Fruit fly (Drosophila melanogaster) whole organism, embryonic: Measurements from ENCODE around the gene Ir87a.

Source experiments
- Awh ChIP-seq: fragments of 200-800 bp; sonication (Bioruptor generic); IDR thresholded peaks from 2 replicates; pipeline ENCODE4, ENCODE4 v1.3.6; 2022; ENCODE audit warnings: missing biosample characterization, missing genetic modification characterization
- Bgb ChIP-seq: fragments of 200-800 bp; sonication (Bioruptor generic); IDR thresholded peaks from 2 replicates; pipeline ENCODE4 v1.3.6; 2022; ENCODE audit warnings: missing biosample characterization, missing genetic modification characterization; ENCODE audit not compliant: partially characterized antibody
- Bteb2 ChIP-seq: fragments of 200-800 bp; sonication (Bioruptor generic); optimal IDR thresholded peaks from 2 replicates; lab custom pipeline; 2016; ENCODE audit warnings: missing biosample characterization, missing genetic modification characterization
- C15 ChIP-seq: fragments of 200-800 bp; sonication (Bioruptor generic); IDR thresholded peaks from 3 replicates; pipeline ENCODE4 v1.3.6; 2022; ENCODE audit warnings: missing biosample characterization, missing genetic modification characterization
- CG10366 ChIP-seq: fragments of 200-800 bp; sonication (Bioruptor generic); IDR thresholded peaks from 2 replicates; pipeline ENCODE4 v1.3.6; 2022; ENCODE audit warnings: missing biosample characterization, missing genetic modification characterization
- CG11085 ChIP-seq: fragments of 200-800 bp; sonication (Bioruptor generic); IDR thresholded peaks from 2 replicates; pipeline ENCODE4 v1.3.6; 2022; ENCODE audit warnings: missing biosample characterization, missing genetic modification characterization
- CG11695 ChIP-seq: fragments of 200-800 bp; sonication (Bioruptor generic); IDR thresholded peaks from 3 replicates; pipeline ENCODE4 v1.3.6; 2022; ENCODE audit warnings: missing biosample characterization, missing genetic modification characterization
- CG12659 ChIP-seq: fragments of 200-800 bp; sonication (Bioruptor generic); optimal IDR thresholded peaks from 3 replicates; lab custom pipeline; 2017; ENCODE audit warnings: mild to moderate bottlenecking, missing biosample characterization, missing genetic modification reagents, missing genetic modification characterization
- CG15073 ChIP-seq: fragments of 200-800 bp; sonication (Bioruptor generic); optimal IDR thresholded peaks from 2 replicates; lab custom pipeline; 2016; ENCODE audit warnings: missing biosample characterization, missing genetic modification characterization
- CG1602 ChIP-seq: fragments of 200-800 bp; sonication (Bioruptor generic); optimal IDR thresholded peaks from 3 replicates; lab custom pipeline; 2016; ENCODE audit warnings: missing biosample characterization, missing genetic modification characterization
- CG17568 ChIP-seq: fragments of 200-800 bp; sonication (Bioruptor generic); optimal IDR thresholded peaks from 2 replicates; lab custom pipeline; 2018; ENCODE audit warnings: missing biosample characterization, mild to moderate bottlenecking, missing genetic modification characterization, moderate library complexity
- CG17829 ChIP-seq: fragments of 200-800 bp; optimal IDR thresholded peaks from 2 replicates; lab custom pipeline; 2019; ENCODE audit warnings: missing biosample characterization, mild to moderate bottlenecking, missing genetic modification characterization, moderate library complexity
- CG2129 ChIP-seq: fragments of 200-800 bp; sonication (Bioruptor generic); IDR thresholded peaks from 2 replicates; pipeline ENCODE4 v1.3.6; 2022; ENCODE audit warnings: missing biosample characterization, missing genetic modification characterization; ENCODE audit not compliant: partially characterized antibody
- CG2875 ChIP-seq: fragments of 200-800 bp; sonication (Bioruptor generic); optimal IDR thresholded peaks from 2 replicates; lab custom pipeline; 2017; ENCODE audit warnings: missing biosample characterization, mild to moderate bottlenecking, missing genetic modification characterization, missing genetic modification reagents
- CG3163 ChIP-seq: fragments of 200-800 bp; sonication (Bioruptor generic); optimal IDR thresholded peaks from 3 replicates; lab custom pipeline; 2016; ENCODE audit warnings: missing biosample characterization, missing genetic modification characterization
- CG4328 ChIP-seq: fragments of 200-800 bp; sonication (Bioruptor generic); optimal IDR thresholded peaks from 3 replicates; lab custom pipeline; 2017; ENCODE audit warnings: missing biosample characterization, missing genetic modification reagents, missing genetic modification characterization
- CG5953 ChIP-seq: fragments of 200-800 bp; sonication (Bioruptor generic); IDR thresholded peaks from 2 replicates; pipeline ENCODE4 v1.3.6; 2022; ENCODE audit warnings: missing biosample characterization, missing genetic modification characterization
- CG6765 ChIP-seq: fragments of 200-800 bp; sonication (Bioruptor generic); optimal IDR thresholded peaks from 3 replicates; lab custom pipeline; 2017; ENCODE audit warnings: missing biosample characterization, mild to moderate bottlenecking, missing genetic modification characterization
- CrebB ChIP-seq: fragments of 200-800 bp; sonication (Bioruptor generic); optimal IDR thresholded peaks from 3 replicates; lab custom pipeline; 2018; ENCODE audit warnings: missing biosample characterization, mild to moderate bottlenecking, missing genetic modification characterization
- Doc3 ChIP-seq: fragments of 200-800 bp; sonication (Bioruptor generic); IDR thresholded peaks from 3 replicates; pipeline ENCODE4 v1.3.6; 2022; ENCODE audit warnings: missing biosample characterization, missing genetic modification characterization; ENCODE audit not compliant: partially characterized antibody
- ERR ChIP-seq: fragments of 200-800 bp; sonication (Bioruptor generic); optimal IDR thresholded peaks from 2 replicates; lab custom pipeline; 2016; ENCODE audit warnings: missing biosample characterization, missing genetic modification characterization
- H15 ChIP-seq: fragments of 200-800 bp; sonication (Bioruptor generic); IDR thresholded peaks from 3 replicates; pipeline ENCODE4 v1.3.6; 2022; ENCODE audit warnings: missing biosample characterization, missing genetic modification characterization
- HLH3B ChIP-seq: fragments of 200-800 bp; sonication (Bioruptor generic); IDR thresholded peaks from 2 replicates; pipeline ENCODE4 v1.3.6; 2022; ENCODE audit warnings: missing biosample characterization, missing genetic modification characterization
- Hr78 ChIP-seq, 2 experiments: fragments of 200-800 bp in 1 of 2; fragments of >200 bp in 1 of 2; sonication (Bioruptor generic) in 1 of 2; optimal IDR thresholded peaks; 2 replicates each; lab custom pipeline; 2017 to 2019; ENCODE audit warnings: missing biosample characterization in 2 of 2, missing genetic modification characterization in 2 of 2, mild to moderate bottlenecking in 1 of 2, moderate library complexity in 1 of 2
- NFAT ChIP-seq: fragments of 200-800 bp; sonication (Bioruptor generic); IDR thresholded peaks from 2 replicates; pipeline ENCODE4 v1.3.6; 2022; ENCODE audit warnings: missing biosample characterization, missing genetic modification characterization
- NK7.1 ChIP-seq: fragments of 200-800 bp; sonication (Bioruptor generic); optimal IDR thresholded peaks from 3 replicates; lab custom pipeline; 2016; ENCODE audit warnings: missing biosample characterization, missing genetic modification characterization
- Nf-YB ChIP-seq: fragments of 200-800 bp; sonication (Bioruptor generic); optimal IDR thresholded peaks from 3 replicates; lab custom pipeline; 2019; ENCODE audit warnings: missing biosample characterization, mild to moderate bottlenecking, missing genetic modification characterization, moderate library complexity
- Opbp ChIP-seq: fragments of 200-800 bp; sonication (Bioruptor generic); IDR thresholded peaks from 3 replicates; pipeline ENCODE4 v1.3.6; 2022; ENCODE audit warnings: missing biosample characterization, missing genetic modification characterization; ENCODE audit not compliant: partially characterized antibody
- Side ChIP-seq: fragments of 200-800 bp; sonication (Bioruptor generic); optimal IDR thresholded peaks from 2 replicates; lab custom pipeline; 2016; ENCODE audit warnings: missing biosample characterization, missing genetic modification characterization
- al ChIP-seq: fragments of 200-800 bp; sonication (Bioruptor generic); IDR thresholded peaks from 2 replicates; pipeline ENCODE4 v1.3.6; 2022; ENCODE audit warnings: missing biosample characterization, missing genetic modification characterization
- aop ChIP-seq: fragments of 200-800 bp; sonication (Bioruptor generic); IDR thresholded peaks from 2 replicates; pipeline ENCODE4 v1.3.6; 2022; ENCODE audit warnings: missing biosample characterization, missing genetic modification characterization
- az2 ChIP-seq: fragments of 200-800 bp; sonication (Bioruptor generic); optimal IDR thresholded peaks from 3 replicates; lab custom pipeline; 2016; ENCODE audit warnings: missing biosample characterization, missing genetic modification characterization
- bcd ChIP-seq: fragments of 200-800 bp; sonication (Bioruptor generic); optimal IDR thresholded peaks from 2 replicates; lab custom pipeline; 2017; ENCODE audit warnings: missing biosample characterization, mild to moderate bottlenecking, missing genetic modification characterization
- croc ChIP-seq: fragments of 200-800 bp; sonication (Bioruptor generic); conservative IDR thresholded peaks from 3 replicates; pipeline ENCODE4 v1.3.6; 2022; ENCODE audit warnings: missing biosample characterization, missing genetic modification characterization
- gcm2 ChIP-seq: fragments of 200-800 bp; sonication (Bioruptor generic); optimal IDR thresholded peaks from 2 replicates; lab custom pipeline; 2016; ENCODE audit warnings: missing biosample characterization, missing genetic modification characterization
- grau ChIP-seq: fragments of 200-800 bp; optimal IDR thresholded peaks from 3 replicates; lab custom pipeline; 2019; ENCODE audit warnings: missing biosample characterization, mild to moderate bottlenecking, missing genetic modification characterization, moderate library complexity
- grn ChIP-seq: fragments of 200-800 bp; sonication (Bioruptor generic); optimal IDR thresholded peaks from 3 replicates; lab custom pipeline; 2017; ENCODE audit warnings: missing biosample characterization, missing genetic modification characterization
- jigr1 ChIP-seq: fragments of 200-800 bp; sonication (Bioruptor generic); IDR thresholded peaks from 3 replicates; pipeline ENCODE4 v1.3.6; 2022; ENCODE audit warnings: missing biosample characterization, missing genetic modification characterization
- kah ChIP-seq: fragments of 200-800 bp; sonication (Bioruptor generic); optimal IDR thresholded peaks from 2 replicates; lab custom pipeline; 2018; ENCODE audit warnings: missing biosample characterization, mild to moderate bottlenecking, missing genetic modification characterization
- kni ChIP-seq: fragments of 200-800 bp; sonication (Bioruptor generic); optimal IDR thresholded peaks from 3 replicates; lab custom pipeline; 2017; ENCODE audit warnings: mild to moderate bottlenecking, missing biosample characterization, missing genetic modification reagents, missing genetic modification characterization
- lov ChIP-seq, 2 experiments: fragments of 200-800 bp in 1 of 2; fragments of >200 bp in 1 of 2; sonication (Bioruptor generic) in 1 of 2; IDR thresholded peaks in 1 of 2; optimal IDR thresholded peaks in 1 of 2; 2 replicates in 1 of 2; 3 replicates in 1 of 2; pipeline versions ENCODE4 v1.3.6 to Lab custom; 2017 to 2022; ENCODE audit warnings: missing biosample characterization in 1 of 2, missing genetic modification characterization in 1 of 2
- nerfin-2 ChIP-seq: fragments of 200-800 bp; sonication (Bioruptor generic); IDR thresholded peaks from 2 replicates; pipeline ENCODE4 v1.3.6; 2022; ENCODE audit warnings: missing biosample characterization, missing genetic modification characterization; ENCODE audit not compliant: partially characterized antibody
- nmo ChIP-seq: fragments of 200-800 bp; sonication (Bioruptor generic); optimal IDR thresholded peaks from 2 replicates; lab custom pipeline; 2018; ENCODE audit warnings: missing biosample characterization, mild to moderate bottlenecking, missing genetic modification characterization, moderate library complexity
- pan ChIP-seq, 4 experiments: fragments of >200 bp in 3 of 4; fragments of 200-800 bp in 1 of 4; sonication (Bioruptor generic) in 1 of 4; optimal IDR thresholded peaks in 3 of 4; IDR thresholded peaks in 1 of 4; 2 replicates each; pipeline versions ENCODE4 v1.3.6 to Lab custom; 2017 to 2022; ENCODE audit warnings: missing biosample characterization in 2 of 4, missing genetic modification characterization in 2 of 4, mixed read lengths in 1 of 4
- phol ChIP-seq: fragments of 200-800 bp; sonication (Bioruptor generic); optimal IDR thresholded peaks from 3 replicates; lab custom pipeline; 2018; ENCODE audit warnings: missing biosample characterization, mild to moderate bottlenecking, missing genetic modification characterization, moderate library complexity
- tgo ChIP-seq: fragments of 200-800 bp; sonication (Bioruptor generic); IDR thresholded peaks from 3 replicates; pipeline ENCODE4 v1.3.6; 2022; ENCODE audit warnings: missing biosample characterization, missing genetic modification characterization
- toy ChIP-seq: fragments of 200-800 bp; sonication (Bioruptor generic); IDR thresholded peaks from 2 replicates; pipeline ENCODE4 v1.3.6; 2022; ENCODE audit warnings: missing biosample characterization, missing genetic modification characterization
- wor ChIP-seq: fragments of 200-800 bp; sonication (Bioruptor generic); IDR thresholded peaks from 2 replicates; pipeline ENCODE4 v1.3.6; 2022; ENCODE audit warnings: missing biosample characterization, missing genetic modification characterization

Gene Ir87a

DNA sequence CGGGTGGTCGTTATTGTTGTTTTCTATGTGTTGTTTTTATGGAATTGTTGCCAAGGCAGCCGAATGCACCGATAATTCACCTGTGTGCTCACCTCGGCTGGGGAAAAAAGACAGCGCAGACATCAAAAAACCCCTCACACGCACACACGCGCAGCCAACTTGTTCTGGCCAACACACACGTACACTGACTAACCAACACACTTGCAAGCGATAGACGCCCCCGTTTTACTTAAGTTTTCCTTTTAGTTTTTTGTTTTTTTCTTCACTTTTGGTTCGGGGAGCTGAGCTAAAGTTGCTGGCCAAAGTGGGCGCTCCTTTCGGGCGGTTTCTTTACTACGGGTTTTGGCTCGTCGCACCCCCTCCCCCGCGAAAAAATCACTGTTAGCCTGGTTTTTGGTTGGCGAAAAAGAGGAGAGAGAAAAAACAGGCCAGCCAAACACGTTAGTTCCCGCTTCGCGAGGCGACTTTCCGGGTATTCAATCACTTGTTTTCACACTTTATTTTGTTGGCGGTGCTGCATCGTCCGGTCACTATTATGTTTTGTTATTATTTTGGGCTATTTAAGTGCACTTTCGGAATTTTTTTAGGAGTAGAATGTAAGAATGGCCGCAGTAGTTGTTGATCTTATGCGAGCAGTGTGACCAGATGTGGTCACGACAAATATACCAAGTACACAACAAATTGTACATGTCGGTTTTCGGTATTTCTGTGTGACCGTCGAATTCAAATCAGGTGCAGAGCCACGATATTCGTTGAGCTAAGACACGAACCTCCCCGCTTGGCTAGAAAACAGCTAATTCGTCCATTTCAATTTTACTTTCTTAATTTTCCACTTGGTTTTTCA, 14.5 kb downstream of the Ir87a start, which contains the start of gene yrt (continued):
- TF ChIP-seq pan (optimal IDR thresholded peaks at IDR 0.05; lab: Kevin White, UChicago) (no peak), pan (GFP tag; optimal IDR thresholded peaks at IDR 0.05 in 1 of 2, IDR thresholded peaks at IDR 0.05 in 1 of 2) (no peak), CG11695 (GFP tag; lab: Robert Waterston, UW) (no peak), CG12659 (peak; percentile 59), CG5953 (GFP tag; lab: Robert Waterston, UW) (no peak), C15 (no peak), CG15073 (GFP tag; lab: Kevin White, UChicago) (no peak), tgo (GFP tag; lab: Robert Waterston, UW) (no peak), NK7.1 (no peak), nerfin-2 (GFP tag; lab: Robert Waterston, UW) (no peak), aop (no peak), kni (GFP tag; lab: Kevin White, UChicago) (peak; percentile 28), croc (GFP tag; lab: Robert Waterston, UW) (no peak), az2 (GFP tag; lab: Kevin White, UChicago) (no peak), CG3163 (GFP tag; lab: Kevin White, UChicago) (no peak), phol (tag; lab: Kevin White, UChicago) (peak; percentile 73), CG2129 (no peak), wor (GFP tag; lab: Robert Waterston, UW) (no peak), kah (GFP tag; lab: Kevin White, UChicago) (no peak), H15 (GFP tag; lab: Robert Waterston, UW) (no peak), Nf-YB (GFP tag; lab: Kevin White, UChicago) (no peak), toy (GFP tag; lab: Robert Waterston, UW) (no peak), CG1602 (GFP tag; lab: Kevin White, UChicago) (no peak), CG6765 (no peak), Bteb2 (GFP tag; lab: Kevin White, UChicago) (no peak), lov (optimal IDR thresholded peaks at IDR 0.05; lab: Kevin White, UChicago) (no peak), lov (GFP tag; IDR thresholded peaks at IDR 0.05; lab: Robert Waterston, UW) (no peak), CG10366 (GFP tag; lab: Robert Waterston, UW) (no peak), ERR (GFP tag; lab: Kevin White, UChicago) (no peak), NFAT (GFP tag; lab: Robert Waterston, UW) (no peak), CG11085 (GFP tag; lab: Robert Waterston, UW) (no peak), grau (tag; lab: Kevin White, UChicago) (peak; percentile 10), CrebB (tag; lab: Kevin White, UChicago) (peak; percentile 24), al (GFP tag; lab: Robert Waterston, UW) (no peak), bcd (GFP tag; lab: Kevin White, UChicago) (no peak), CG17829 (tag; lab: Kevin White, UChicago) (no peak), CG2875 (GFP tag; lab: Kevin White, UChicago) (no peak), Bgb (GFP tag; lab: Robert Waterston, UW) (peak; percentile 30; the same call in 1 of the 2 replicates), grn (no peak), jigr1 (GFP tag; lab: Robert Waterston, UW) (no peak), HLH3B (GFP tag; lab: Robert Waterston, UW) (no peak), Hr78 (GFP tag; optimal IDR thresholded peaks at IDR 0.05; lab: Kevin White, UChicago) (no peak), CG17568 (GFP tag; lab: Kevin White, UChicago) (peak; percentile 26), nmo (GFP tag; lab: Kevin White, UChicago) (peak; percentile 49), Opbp (GFP tag; lab: Robert Waterston, UW) (peak; percentile 55; the same call in 1 of the 3 replicates), Awh (GFP tag; lab: Robert Waterston, UW) (no peak), Doc3 (no peak), Side (GFP tag; lab: Kevin White, UChicago) (no peak), CG4328 (GFP tag; lab: Kevin White, UChicago) (no peak), gcm2 (GFP tag; lab: Kevin White, UChicago) (no peak)
